Worm (Caenorhabditis elegans) whole organism, midembryonic: Measurements from ENCODE around the gene R03G8.6.

Experiments
- T22C8.4 ChIP-seq: fragments of 200-800 bp; sonication (Bioruptor generic); IDR thresholded peaks from 2 replicates; pipeline ENCODE4 v1.3.6; 2022; ENCODE audit warnings: missing genetic modification characterization, missing compliant biosample characterization
- flt-1 ChIP-seq: fragments of 200-800 bp; sonication (Bioruptor generic); IDR thresholded peaks from 2 replicates; pipeline ENCODE4 v1.3.6; 2022; ENCODE audit warnings: missing genetic modification characterization, missing compliant biosample characterization
- med-1 ChIP-seq: sonication (generic microtip); optimal IDR thresholded peaks from 2 replicates; lab custom pipeline; 2017; ENCODE audit warnings: missing genetic modification characterization, mild to moderate bottlenecking, missing compliant biosample characterization, antibody characterized with exemption, missing genetic modification reagents; ENCODE audit not compliant: insufficient read depth
- ref-1 ChIP-seq: fragments of 200-800 bp; sonication (Bioruptor generic); conservative IDR thresholded peaks from 2 replicates; pipeline ENCODE4 v1.3.6; 2022; ENCODE audit warnings: missing genetic modification reagents, missing genetic modification characterization, missing compliant biosample characterization

- TF ChIP-seq med-1 (no peak), flt-1 (no peak), T22C8.4 (GFP tag; lab: Robert Waterston, UW) (no peak), ref-1 (no peak)
These were observed 6.0 kb upstream of the R03G8.6 start for ce11 chrX:13106177-13106761.
